Fruit fly (Drosophila melanogaster) whole organism, embryonic: ENCODE results near the gene dikar.
A peak's percentile ranks its signal among the peaks of the same experiment; 100 is the strongest.

Experiments used
- CG10543 ChIP-seq: fragments of 200-800 bp; sonication (Bioruptor generic); optimal IDR thresholded peaks from 3 replicates; lab custom pipeline; 2017; ENCODE audit warnings: missing biosample characterization, mild to moderate bottlenecking, missing genetic modification characterization, moderate library complexity
- CG14965 ChIP-seq: fragments of 200-800 bp; sonication (Bioruptor generic); optimal IDR thresholded peaks from 2 replicates; lab custom pipeline; 2016; ENCODE audit warnings: missing biosample characterization, missing genetic modification characterization, borderline replicate concordance
- Usf ChIP-seq: fragments of 200-800 bp; sonication (Bioruptor generic); optimal IDR thresholded peaks from 2 replicates; lab custom pipeline; 2017; ENCODE audit warnings: missing genotype, missing biosample characterization, missing genetic modification characterization
- crc ChIP-seq: fragments of 200-800 bp; sonication (Bioruptor generic); optimal IDR thresholded peaks from 2 replicates; lab custom pipeline; 2016; ENCODE audit warnings: missing biosample characterization, missing genetic modification characterization
- psq ChIP-seq: fragments of 200-800 bp; sonication (Bioruptor generic); optimal IDR thresholded peaks from 2 replicates; lab custom pipeline; 2017; ENCODE audit warnings: missing biosample characterization, missing genetic modification characterization
- slp2 ChIP-seq: fragments of 200-800 bp; sonication (Bioruptor generic); optimal IDR thresholded peaks from 2 replicates; lab custom pipeline; 2016; ENCODE audit warnings: missing biosample characterization, missing genetic modification characterization
- twi ChIP-seq: fragments of 200-800 bp; optimal IDR thresholded peaks from 2 replicates; lab custom pipeline; 2019; ENCODE audit warnings: missing biosample characterization, mild to moderate bottlenecking, missing genetic modification characterization, moderate library complexity

- peak; percentile 51 for TF ChIP-seq CG10543
- TF ChIP-seq slp2 (GFP tag; lab: Kevin White, UChicago) = no peak
- peak; percentile 99 for TF ChIP-seq psq (GFP tag; lab: Kevin White, UChicago)
- no peak for TF ChIP-seq crc (GFP tag; lab: Kevin White, UChicago)
- TF ChIP-seq Usf = no peak
- no peak for TF ChIP-seq twi (tag; lab: Kevin White, UChicago)
- no peak for TF ChIP-seq CG14965 (GFP tag; lab: Kevin White, UChicago)
Measured at dm6 chr3L:6743346-6744165, 592 bp upstream of the dikar start.
